Worm (Caenorhabditis elegans): ENCODE measurements around the gene F40D4.13.

F40D4.13 gene

DNA sequence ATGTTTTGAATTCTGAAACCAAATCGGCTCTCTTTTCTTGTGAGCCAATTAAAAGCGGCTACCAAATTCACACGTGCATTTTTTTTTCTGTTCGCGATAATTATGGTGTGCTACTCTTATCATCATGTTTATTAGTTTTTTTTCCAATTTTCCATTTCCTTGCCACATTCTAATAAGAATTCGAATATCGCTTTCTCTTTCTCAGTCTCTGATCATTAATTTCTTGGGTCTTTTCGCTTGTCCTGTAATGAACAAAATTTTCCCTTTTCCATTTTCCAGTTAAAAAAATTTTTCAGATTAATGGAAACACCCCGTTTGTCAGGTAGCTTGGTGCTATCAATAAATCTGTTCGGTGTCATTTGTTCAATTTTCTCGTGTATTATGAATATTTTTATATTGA lies 14.5 kb upstream of the F40D4.13 start, which contains the start of gene srbc-26:
TSS of gene srbc-26 (plus strand) at position 301 of the 400 bp plus-strand sequence.
- TF ChIP-seq flt-1 (GFP tag; IDR thresholded peaks at IDR 0.05), result no peak
- no peak for TF ChIP-seq ztf-29 (GFP tag; IDR thresholded peaks at IDR 0.05)
- TF ChIP-seq tab-1 (GFP tag; IDR thresholded peaks at IDR 0.05), result no peak
- TF ChIP-seq T22C8.4 (GFP tag; IDR thresholded peaks at IDR 0.05), result no peak
- TF ChIP-seq cog-1 (tag; optimal IDR thresholded peaks at IDR 0.05), result no peak
- no peak for TF ChIP-seq med-1 (GFP tag; optimal IDR thresholded peaks at IDR 0.05; ENCODE audit: insufficient read depth)
- TF ChIP-seq klf-2 (GFP tag; conservative IDR thresholded peaks at IDR 0.05), result no peak
- no peak for TF ChIP-seq ztf-23 (GFP tag; IDR thresholded peaks at IDR 0.05)
- TF ChIP-seq ref-1 (GFP tag; conservative IDR thresholded peaks at IDR 0.05), result no peak

DNA sequence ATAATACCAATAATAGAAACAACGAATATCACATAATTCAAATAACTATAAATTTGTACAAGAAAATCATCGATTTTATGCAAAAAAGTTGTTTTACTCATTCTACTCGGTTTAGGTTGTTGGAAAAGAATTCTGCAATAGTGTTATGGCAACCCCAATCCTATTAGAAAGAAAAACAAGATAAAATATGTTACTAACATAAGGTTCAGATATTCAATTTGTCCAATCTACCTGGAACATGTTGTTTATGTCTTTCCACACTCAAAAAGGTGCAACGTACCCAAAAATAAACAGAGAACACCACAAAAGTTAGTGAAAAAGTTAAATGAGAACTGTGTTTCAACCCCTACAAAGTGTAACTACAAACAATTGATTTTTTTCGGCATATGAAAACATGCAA lies 13.8 kb upstream of the F40D4.13 start, which contains the start of gene srw-51:
TSS of gene srw-51 (minus strand) at position 101 of the 400 bp plus-strand sequence.
- TF ChIP-seq klf-2 (GFP tag; conservative IDR thresholded peaks at IDR 0.05) (no peak), flt-1 (GFP tag; IDR thresholded peaks at IDR 0.05) (no peak), ref-1 (GFP tag; conservative IDR thresholded peaks at IDR 0.05) (no peak), cog-1 (tag; optimal IDR thresholded peaks at IDR 0.05) (no peak), tab-1 (GFP tag; IDR thresholded peaks at IDR 0.05) (no peak), med-1 (GFP tag; optimal IDR thresholded peaks at IDR 0.05; ENCODE audit: insufficient read depth) (no peak)

DNA sequence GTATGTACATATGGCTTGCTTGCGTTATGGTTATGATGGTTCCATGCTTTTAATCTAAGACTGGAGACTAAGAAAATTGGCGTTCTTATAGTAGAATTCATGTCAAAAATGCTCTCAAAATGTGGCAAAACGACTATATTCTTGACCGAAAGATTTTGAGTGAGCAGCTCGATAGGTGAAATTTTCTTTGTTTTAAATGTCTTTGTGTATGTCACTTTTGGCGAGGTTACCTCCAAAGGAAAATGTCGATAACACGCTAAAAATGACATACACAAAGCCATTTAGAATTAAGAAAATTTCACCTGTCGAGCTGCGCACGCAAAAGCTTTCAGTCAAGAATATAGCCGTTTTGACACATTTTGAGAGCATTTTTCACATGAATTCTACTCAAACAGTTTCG lies 10.4 kb upstream of the F40D4.13 start, which contains the start of gene srz-66:
TSS of gene srz-66 (minus strand) at position 101 of the 400 bp plus-strand sequence.
- TF ChIP-seq T22C8.4 (GFP tag; IDR thresholded peaks at IDR 0.05) (no peak), ztf-29 (GFP tag; IDR thresholded peaks at IDR 0.05) (no peak), flt-1 (GFP tag; IDR thresholded peaks at IDR 0.05) (no peak), cog-1 (tag; optimal IDR thresholded peaks at IDR 0.05) (no peak), klf-2 (GFP tag; conservative IDR thresholded peaks at IDR 0.05) (no peak), tab-1 (GFP tag; IDR thresholded peaks at IDR 0.05) (no peak), ztf-23 (GFP tag; IDR thresholded peaks at IDR 0.05) (no peak), ref-1 (GFP tag; conservative IDR thresholded peaks at IDR 0.05) (no peak), med-1 (GFP tag; optimal IDR thresholded peaks at IDR 0.05; ENCODE audit: insufficient read depth) (no peak)

DNA sequence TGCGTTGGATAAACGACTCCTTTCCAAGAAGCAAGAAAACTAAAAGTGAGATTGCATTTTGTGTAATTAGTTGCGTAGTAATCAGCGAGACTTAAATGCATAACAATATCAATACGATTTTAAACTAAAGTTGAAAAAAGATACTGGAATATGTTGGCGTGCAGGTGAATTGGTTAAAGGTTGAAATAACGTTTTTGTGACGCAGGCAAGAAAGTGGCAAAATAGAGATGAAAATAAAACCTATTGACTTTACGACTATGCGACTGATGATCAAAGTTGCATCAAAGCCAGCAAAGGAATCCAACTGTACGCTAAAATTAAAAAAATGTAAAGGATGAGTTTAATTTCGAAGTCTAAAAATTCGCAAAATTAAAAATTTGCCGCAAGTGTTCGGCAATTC lies 8.4 kb upstream of the F40D4.13 start, which contains the start of gene srh-102:
TSS of gene srh-102 (minus strand) at position 101 of the 400 bp plus-strand sequence.
- TF ChIP-seq ref-1 (GFP tag; conservative IDR thresholded peaks at IDR 0.05) (no peak), flt-1 (GFP tag; IDR thresholded peaks at IDR 0.05) (no peak), med-1 (GFP tag; optimal IDR thresholded peaks at IDR 0.05; ENCODE audit: insufficient read depth) (no peak), ztf-23 (GFP tag; IDR thresholded peaks at IDR 0.05) (no peak), T22C8.4 (GFP tag; IDR thresholded peaks at IDR 0.05) (no peak), klf-2 (GFP tag; conservative IDR thresholded peaks at IDR 0.05) (no peak), cog-1 (tag; optimal IDR thresholded peaks at IDR 0.05) (no peak), tab-1 (GFP tag; IDR thresholded peaks at IDR 0.05) (no peak), ztf-29 (GFP tag; IDR thresholded peaks at IDR 0.05) (no peak)

DNA sequence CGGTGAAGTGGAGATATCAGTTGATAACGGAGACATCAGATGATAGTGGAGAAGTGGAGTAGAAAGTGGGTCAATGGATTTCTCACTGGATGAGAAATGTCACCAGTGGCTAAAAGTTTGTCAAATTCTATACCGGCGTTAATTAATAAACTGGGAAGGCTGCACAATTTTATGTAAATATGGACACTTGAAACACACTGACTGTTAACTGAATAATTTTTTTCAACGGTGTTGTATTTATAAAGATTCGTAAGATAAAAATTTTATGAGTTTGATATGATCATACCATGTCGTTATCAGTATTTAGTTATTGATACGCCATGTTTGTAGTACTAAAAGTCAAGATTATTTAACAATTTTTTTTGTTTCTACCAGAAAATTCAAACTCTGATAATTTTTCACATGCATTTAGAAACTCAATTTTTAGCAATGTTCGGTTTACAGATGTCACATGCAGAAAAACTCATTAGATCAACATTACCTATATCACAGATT lies 2.4 kb upstream of the F40D4.13 start, which contains the start of gene F40D4.12:
TSS of gene F40D4.12 (plus strand) at position 445 of the 495 bp plus-strand sequence.
- TF ChIP-seq ref-1 (GFP tag; conservative IDR thresholded peaks at IDR 0.05), result no peak
- TF ChIP-seq T22C8.4 (GFP tag; IDR thresholded peaks at IDR 0.05), result no peak
- no peak for TF ChIP-seq flt-1 (GFP tag; IDR thresholded peaks at IDR 0.05)
- no peak for TF ChIP-seq tab-1 (GFP tag; IDR thresholded peaks at IDR 0.05)
- no peak for TF ChIP-seq cog-1 (tag; optimal IDR thresholded peaks at IDR 0.05)
- TF ChIP-seq ztf-29 (GFP tag; IDR thresholded peaks at IDR 0.05), result no peak
- no peak for TF ChIP-seq ztf-23 (GFP tag; IDR thresholded peaks at IDR 0.05)
- no peak for TF ChIP-seq med-1 (GFP tag; optimal IDR thresholded peaks at IDR 0.05; ENCODE audit: insufficient read depth)
- TF ChIP-seq klf-2 (GFP tag; conservative IDR thresholded peaks at IDR 0.05), result no peak

DNA sequence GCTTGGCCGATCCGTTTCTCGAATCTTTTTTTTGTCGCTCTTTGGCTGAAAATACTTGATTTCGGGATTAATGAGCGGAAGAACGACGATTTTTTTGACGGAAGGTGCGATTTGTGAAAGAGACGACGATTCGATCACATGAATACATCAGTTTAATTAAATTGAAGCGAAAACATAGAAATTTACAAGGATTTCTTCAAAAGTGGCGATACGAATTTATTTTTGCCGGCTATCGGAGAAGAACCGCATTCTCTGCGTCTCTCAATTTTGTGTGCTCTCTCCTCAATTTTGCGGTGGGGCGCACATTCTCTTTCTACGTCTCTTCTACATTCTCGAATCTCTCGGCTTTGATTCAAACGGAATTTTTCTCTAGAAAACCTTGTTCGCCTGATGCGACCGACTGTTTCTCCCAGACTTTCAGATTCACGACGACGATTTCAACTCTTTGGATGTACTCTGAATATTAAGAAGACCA lies 1.6 kb downstream of the F40D4.13 start, which contains the start of gene F40D4.17:
TSS of gene F40D4.17 (minus strand) at position 51 of the 475 bp plus-strand sequence.
- TF ChIP-seq med-1 (GFP tag; optimal IDR thresholded peaks at IDR 0.05; ENCODE audit: insufficient read depth) (no peak), T22C8.4 (GFP tag; IDR thresholded peaks at IDR 0.05) (no peak), klf-2 (GFP tag; conservative IDR thresholded peaks at IDR 0.05) (no peak), ztf-29 (GFP tag; IDR thresholded peaks at IDR 0.05) (no peak), flt-1 (GFP tag; IDR thresholded peaks at IDR 0.05) (no peak), ref-1 (GFP tag; conservative IDR thresholded peaks at IDR 0.05) (no peak)

DNA sequence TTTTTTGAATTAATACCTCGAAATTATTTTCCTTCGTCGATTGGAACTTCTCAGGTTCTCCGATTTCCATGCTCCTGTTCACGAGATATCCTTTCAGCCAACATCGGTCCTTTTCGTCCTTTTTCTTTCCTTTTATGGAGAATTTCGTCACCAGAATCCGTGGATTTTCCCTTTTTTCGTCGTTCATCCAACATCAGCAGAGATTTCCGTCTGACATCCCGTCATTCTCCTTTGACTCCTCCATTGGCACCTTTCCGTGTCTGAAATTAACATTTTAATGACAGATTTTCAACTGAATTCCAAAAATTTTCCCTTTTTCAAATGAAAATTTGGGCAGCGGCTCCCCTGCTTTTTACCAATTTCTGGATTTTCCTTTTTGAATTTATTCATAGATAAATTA lies 2.1 kb downstream of the F40D4.13 start:
- TF ChIP-seq T22C8.4 (GFP tag; IDR thresholded peaks at IDR 0.05) (no peak), ztf-29 (GFP tag; IDR thresholded peaks at IDR 0.05) (no peak), ref-1 (GFP tag; conservative IDR thresholded peaks at IDR 0.05) (no peak), flt-1 (GFP tag; IDR thresholded peaks at IDR 0.05) (no peak), cog-1 (tag; optimal IDR thresholded peaks at IDR 0.05) (no peak), tab-1 (GFP tag; IDR thresholded peaks at IDR 0.05) (no peak), med-1 (GFP tag; optimal IDR thresholded peaks at IDR 0.05; ENCODE audit: insufficient read depth) (no peak), klf-2 (GFP tag; conservative IDR thresholded peaks at IDR 0.05) (no peak), ztf-23 (GFP tag; IDR thresholded peaks at IDR 0.05) (no peak)

DNA sequence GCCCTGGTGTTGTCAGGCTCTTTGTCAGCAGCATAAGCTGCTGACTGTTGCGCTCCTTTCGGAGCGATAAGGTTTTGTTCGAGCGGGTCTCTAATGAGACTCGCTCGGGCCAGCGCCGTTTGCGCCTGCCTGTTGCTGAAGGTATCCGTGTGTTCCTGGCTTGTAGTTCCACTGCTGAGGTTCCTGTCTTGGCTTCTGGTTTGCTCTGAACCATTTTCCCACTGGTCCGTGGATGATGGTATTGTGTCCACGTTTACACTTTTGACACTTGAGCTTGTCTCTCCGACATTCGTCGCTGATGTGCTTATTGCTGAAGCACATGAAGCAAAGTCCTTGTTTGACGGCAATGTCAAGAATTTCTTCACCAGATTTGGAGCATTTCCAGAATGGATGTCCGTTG lies 5.8 kb downstream of the F40D4.13 start:
- TF ChIP-seq T22C8.4 (GFP tag; IDR thresholded peaks at IDR 0.05), result no peak
- TF ChIP-seq tab-1 (GFP tag; IDR thresholded peaks at IDR 0.05), result no peak
- TF ChIP-seq med-1 (GFP tag; optimal IDR thresholded peaks at IDR 0.05; ENCODE audit: insufficient read depth), result no peak
- no peak for TF ChIP-seq ztf-29 (GFP tag; IDR thresholded peaks at IDR 0.05)
- no peak for TF ChIP-seq cog-1 (tag; optimal IDR thresholded peaks at IDR 0.05)
- no peak for TF ChIP-seq ztf-23 (GFP tag; IDR thresholded peaks at IDR 0.05)
- no peak for TF ChIP-seq flt-1 (GFP tag; IDR thresholded peaks at IDR 0.05)
- no peak for TF ChIP-seq klf-2 (GFP tag; conservative IDR thresholded peaks at IDR 0.05)
- TF ChIP-seq ref-1 (GFP tag; conservative IDR thresholded peaks at IDR 0.05), result no peak

DNA sequence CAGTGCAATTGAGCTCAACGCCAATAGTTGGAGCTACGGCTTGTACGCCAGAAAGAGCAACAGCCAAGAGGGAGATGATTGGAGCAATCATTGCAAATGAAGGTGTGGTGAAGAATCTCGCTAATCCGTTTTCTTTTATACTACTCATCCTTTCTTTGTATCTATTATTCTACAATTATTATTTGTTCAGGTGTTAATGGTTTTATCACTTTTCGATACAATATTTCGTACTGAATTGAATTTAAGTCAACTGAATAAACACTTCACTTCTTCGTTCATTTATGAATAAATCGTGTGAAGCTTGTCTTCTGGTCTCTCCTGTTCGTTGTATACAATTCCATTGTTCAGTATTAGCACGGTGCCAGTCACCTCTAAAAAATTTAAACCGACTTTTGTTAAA lies 48.7 kb downstream of the F40D4.13 start, which contains the start of gene ZK218.11:
TSS of gene ZK218.11 (minus strand) at position 101 of the 400 bp plus-strand sequence.
- no peak for TF ChIP-seq T22C8.4 (GFP tag; IDR thresholded peaks at IDR 0.05)
- no peak for TF ChIP-seq klf-2 (GFP tag; conservative IDR thresholded peaks at IDR 0.05)

Data from whole organism, midembryonic.